Worm (Caenorhabditis elegans) whole organism, midembryonic: Measurements from ENCODE around the gene W02A2.5.

Experiments used
- T22C8.4 ChIP-seq: fragments of 200-800 bp; sonication (Bioruptor generic); IDR thresholded peaks from 2 replicates; pipeline ENCODE4 v1.3.6; 2022; ENCODE audit warnings: missing genetic modification characterization, missing compliant biosample characterization
- cog-1 ChIP-seq: sonication (generic microtip); optimal IDR thresholded peaks from 2 replicates; lab custom pipeline; 2016; ENCODE audit warnings: missing genetic modification characterization, missing compliant biosample characterization
- flt-1 ChIP-seq: fragments of 200-800 bp; sonication (Bioruptor generic); IDR thresholded peaks from 2 replicates; pipeline ENCODE4 v1.3.6; 2022; ENCODE audit warnings: missing genetic modification characterization, missing compliant biosample characterization
- klf-2 ChIP-seq: fragments of 200-800 bp; sonication (Bioruptor generic); conservative IDR thresholded peaks from 2 replicates; pipeline ENCODE4 v1.3.6; 2022; ENCODE audit warnings: missing genetic modification reagents, missing genetic modification characterization, missing compliant biosample characterization
- med-1 ChIP-seq: sonication (generic microtip); optimal IDR thresholded peaks from 2 replicates; lab custom pipeline; 2017; ENCODE audit warnings: missing genetic modification characterization, mild to moderate bottlenecking, missing compliant biosample characterization, antibody characterized with exemption, missing genetic modification reagents; ENCODE audit not compliant: insufficient read depth
- ref-1 ChIP-seq: fragments of 200-800 bp; sonication (Bioruptor generic); conservative IDR thresholded peaks from 2 replicates; pipeline ENCODE4 v1.3.6; 2022; ENCODE audit warnings: missing genetic modification reagents, missing genetic modification characterization, missing compliant biosample characterization
- tab-1 ChIP-seq: fragments of 200-800 bp; sonication (Bioruptor generic); IDR thresholded peaks from 2 replicates; pipeline ENCODE4 v1.3.6; 2022; ENCODE audit warnings: missing genetic modification characterization, missing compliant biosample characterization
- ztf-23 ChIP-seq: fragments of 200-800 bp; sonication (Bioruptor generic); IDR thresholded peaks from 2 replicates; pipeline ENCODE4 v1.3.6; 2022; ENCODE audit warnings: missing genetic modification reagents, missing genetic modification characterization, missing compliant biosample characterization

- TF ChIP-seq ztf-23 (GFP tag; lab: Robert Waterston, UW): no peak
- TF ChIP-seq med-1 (GFP tag; lab: Kevin White, UChicago): no peak
- TF ChIP-seq tab-1 (GFP tag; lab: Robert Waterston, UW): no peak
- TF ChIP-seq cog-1 (tag; lab: Kevin White, UChicago): no peak
- no peak for TF ChIP-seq klf-2
- TF ChIP-seq ref-1 (GFP tag; lab: Robert Waterston, UW): no peak
- TF ChIP-seq flt-1: no peak
- no peak for TF ChIP-seq T22C8.4
Observed at ce11 chrIV:13390770-13391169, 48.1 kb downstream of the W02A2.5 start.
